Worm (Caenorhabditis elegans) whole organism, early embryonic: Measurements from ENCODE around the gene Y45G12B.3.

Experiments
- B0310.2 ChIP-seq: sonication (generic microtip); optimal IDR thresholded peaks from 2 replicates; lab custom pipeline; 2016; ENCODE audit warnings: mild to moderate bottlenecking, missing genetic modification characterization, missing compliant biosample characterization
- F13C5.2 ChIP-seq: sonication (generic microtip); optimal IDR thresholded peaks from 2 replicates; lab custom pipeline; 2017; ENCODE audit warnings: mild to moderate bottlenecking, missing genetic modification characterization, inconsistent platforms, missing compliant biosample characterization
- aly-1 ChIP-seq: sonication (generic microtip); optimal IDR thresholded peaks from 2 replicates; lab custom pipeline; 2016; ENCODE audit warnings: missing genetic modification characterization, missing compliant biosample characterization
- ama-1 ChIP-seq: fragments of 150-350 bp; optimal IDR thresholded peaks from 2 replicates; lab custom pipeline; 2014
- ceh-13 ChIP-seq: fragments of 200-800 bp; sonication (Bioruptor generic); optimal IDR thresholded peaks from 2 replicates; lab custom pipeline; 2018; ENCODE audit warnings: mild to moderate bottlenecking, missing genetic modification characterization, missing compliant biosample characterization
- ceh-36 ChIP-seq: sonication (generic microtip); optimal IDR thresholded peaks from 2 replicates; lab custom pipeline; 2016; ENCODE audit warnings: missing genetic modification characterization, inconsistent platforms, missing compliant biosample characterization
- ets-7 ChIP-seq: sonication (generic microtip); optimal IDR thresholded peaks from 2 replicates; lab custom pipeline; 2016; ENCODE audit warnings: missing genotype, missing genetic modification characterization, missing compliant biosample characterization
- flt-1 ChIP-seq: fragments of 200-800 bp; sonication (Bioruptor generic); IDR thresholded peaks from 2 replicates; pipeline ENCODE4 v1.3.6; 2022; ENCODE audit warnings: missing genetic modification characterization, missing compliant biosample characterization
- hmbx-1 ChIP-seq: sonication (generic microtip); optimal IDR thresholded peaks from 2 replicates; lab custom pipeline; 2016; ENCODE audit warnings: mild to moderate bottlenecking, missing genetic modification characterization, missing compliant biosample characterization
- hmg-4 ChIP-seq: fragments of 200-800 bp; sonication (Bioruptor generic); optimal IDR thresholded peaks from 2 replicates; lab custom pipeline; 2018; ENCODE audit warnings: mild to moderate bottlenecking, missing genetic modification characterization, missing compliant biosample characterization
- hnd-1 ChIP-seq: sonication (generic microtip); optimal IDR thresholded peaks from 2 replicates; lab custom pipeline; 2016; ENCODE audit warnings: missing genetic modification characterization, missing compliant biosample characterization
- pes-1 ChIP-seq: fragments of 200-800 bp; sonication (Bioruptor generic); IDR thresholded peaks from 2 replicates; pipeline ENCODE4 v1.3.6; 2022; ENCODE audit warnings: missing genetic modification reagents, missing genetic modification characterization, missing compliant biosample characterization
- scrt-1 ChIP-seq: fragments of 200-800 bp; sonication (Bioruptor generic); IDR thresholded peaks from 2 replicates; pipeline ENCODE4 v1.3.6; 2022; ENCODE audit warnings: missing genetic modification characterization, missing compliant biosample characterization
- sea-1 ChIP-seq: fragments of 200-800 bp; sonication (Bioruptor generic); conservative IDR thresholded peaks from 2 replicates; pipeline ENCODE4 v1.3.6; 2022; ENCODE audit warnings: missing genetic modification characterization, missing compliant biosample characterization
- tbx-11 ChIP-seq: fragments of 200-800 bp; sonication (Bioruptor generic); IDR thresholded peaks from 2 replicates; pipeline ENCODE4 v1.3.6; 2022; ENCODE audit warnings: missing genetic modification characterization, missing compliant biosample characterization
- tbx-37 ChIP-seq: fragments of 200-800 bp; sonication (Bioruptor generic); conservative IDR thresholded peaks from 2 replicates; pipeline ENCODE4 v1.3.6; 2022; ENCODE audit warnings: missing genetic modification reagents, missing genetic modification characterization, missing compliant biosample characterization
- tra-4 ChIP-seq: sonication (generic microtip); optimal IDR thresholded peaks from 2 replicates; lab custom pipeline; 2017; ENCODE audit warnings: missing genetic modification characterization, missing compliant biosample characterization

Y45G12B.3 gene

DNA sequence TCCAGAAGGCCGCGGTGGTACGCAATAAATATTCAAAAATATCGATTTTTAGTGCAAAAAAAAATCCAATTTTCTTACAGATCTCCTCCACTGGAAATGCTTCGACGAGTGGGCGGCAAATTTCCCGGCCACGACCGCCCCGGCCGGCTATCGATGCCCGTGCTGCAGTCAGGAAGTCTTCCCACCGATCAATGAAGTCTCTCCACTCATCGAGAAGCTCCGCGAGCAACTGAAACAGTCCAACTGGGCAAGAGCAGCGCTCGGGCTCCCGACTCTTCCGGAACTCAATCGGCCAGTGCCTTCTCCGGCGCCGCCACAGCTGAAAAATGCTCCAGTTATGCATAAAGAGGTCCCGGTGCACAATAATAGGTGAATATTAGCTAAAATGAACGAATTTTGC, at the start of gene Y45G12B.3:
TSS of gene Y45G12B.3 (minus strand) at position 320 of the 400 bp plus-strand sequence.
- TF ChIP-seq flt-1 (GFP tag; lab: Robert Waterston, UW) (no peak), pes-1 (GFP tag; lab: Robert Waterston, UW) (no peak), aly-1 (no peak), sea-1 (GFP tag; lab: Robert Waterston, UW) (no peak), hnd-1 (tag; lab: Kevin White, UChicago) (no peak)

DNA sequence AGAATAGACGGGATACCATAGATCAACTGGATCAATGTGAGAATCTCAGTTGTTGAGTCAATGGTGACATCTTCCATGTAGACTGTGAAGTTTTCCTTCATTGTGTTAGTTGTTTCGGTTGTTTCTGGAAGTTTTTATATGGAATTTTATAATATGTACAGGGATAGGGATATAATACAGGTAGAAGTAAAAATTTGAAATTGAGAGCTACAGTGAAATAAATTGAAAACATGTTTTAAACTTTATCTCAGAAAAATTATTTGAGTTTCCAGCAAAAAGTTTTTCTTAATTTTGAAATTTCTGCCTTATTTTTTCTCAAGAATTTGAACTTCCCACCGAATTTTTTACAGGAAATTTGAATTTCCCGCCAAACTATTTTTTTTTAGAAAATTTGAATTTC, 46.2 kb upstream of the Y45G12B.3 start, which contains the start of gene srg-62:
TSS of gene srg-62 (minus strand) at position 101 of the 400 bp plus-strand sequence.
- no peak for TF ChIP-seq ets-7
- no peak for TF ChIP-seq F13C5.2
- no peak for TF ChIP-seq sea-1 (GFP tag; lab: Robert Waterston, UW)
- TF ChIP-seq hnd-1 (tag; lab: Kevin White, UChicago): no peak
- TF ChIP-seq tra-4 (tag; lab: Kevin White, UChicago): no peak
- no peak for TF ChIP-seq tbx-11 (GFP tag; lab: Robert Waterston, UW)
- TF ChIP-seq flt-1 (GFP tag; lab: Robert Waterston, UW): no peak
- TF ChIP-seq aly-1: no peak
- TF ChIP-seq hmbx-1: no peak
- TF ChIP-seq ceh-36 (tag; lab: Kevin White, UChicago): no peak
- no peak for TF ChIP-seq ceh-13
- TF ChIP-seq B0310.2: no peak
- TF ChIP-seq pes-1 (GFP tag; lab: Robert Waterston, UW): no peak
- no peak for TF ChIP-seq hmg-4 (GFP tag; lab: Kevin White, UChicago)

DNA sequence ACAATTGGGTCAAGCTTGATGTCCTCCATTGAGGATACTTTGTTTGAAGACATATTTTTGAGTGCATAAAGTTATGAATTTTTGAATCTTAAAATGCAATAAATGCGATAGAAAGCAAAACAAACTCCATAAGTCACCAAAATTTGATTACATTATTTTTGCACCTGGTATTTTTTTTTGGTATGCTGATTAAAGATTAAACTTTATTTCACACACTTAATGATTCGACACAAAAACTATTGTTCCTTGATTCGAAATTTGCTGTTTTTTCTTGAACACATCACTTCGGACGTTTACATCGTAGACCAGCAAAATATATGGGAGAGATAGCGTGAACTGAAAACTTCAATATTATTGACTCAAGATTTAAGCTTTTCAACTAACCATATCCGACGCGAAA, 44.2 kb upstream of the Y45G12B.3 start, which contains the start of gene srg-61:
TSS of gene srg-61 (minus strand) at position 101 of the 400 bp plus-strand sequence.
- TF ChIP-seq hmbx-1 (no peak), aly-1 (no peak), pes-1 (GFP tag; lab: Robert Waterston, UW) (no peak), tbx-11 (GFP tag; lab: Robert Waterston, UW) (no peak), scrt-1 (GFP tag; lab: Robert Waterston, UW) (no peak), ceh-36 (tag; lab: Kevin White, UChicago) (no peak), tbx-37 (GFP tag; lab: Robert Waterston, UW) (no peak), tra-4 (tag; lab: Kevin White, UChicago) (no peak)

DNA sequence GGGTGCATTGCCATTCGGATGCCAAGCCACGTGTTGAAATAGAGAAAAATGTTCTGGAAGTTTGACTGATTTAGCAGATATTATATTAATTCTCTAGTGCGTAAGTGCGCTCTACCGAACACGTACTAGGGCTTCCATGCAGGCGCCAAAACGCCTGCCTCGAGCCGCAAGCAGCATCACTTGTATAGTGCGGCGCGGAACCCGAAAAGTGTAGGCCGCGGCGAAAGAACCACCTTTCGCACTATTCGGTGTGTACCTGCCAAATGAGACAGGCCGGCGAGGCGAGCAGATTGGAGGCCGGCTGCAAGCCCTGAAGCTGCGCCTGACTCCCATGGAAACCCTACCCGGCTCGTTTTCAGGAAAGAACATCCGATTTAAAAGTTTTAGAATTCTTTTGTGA, 43.6 kb upstream of the Y45G12B.3 start:
- TF ChIP-seq ama-1 (lab: Kevin White, UChicago) (no peak), flt-1 (GFP tag; lab: Robert Waterston, UW) (no peak), tra-4 (tag; lab: Kevin White, UChicago) (no peak), aly-1 (no peak), hnd-1 (tag; lab: Kevin White, UChicago) (no peak), sea-1 (GFP tag; lab: Robert Waterston, UW) (no peak), hmg-4 (GFP tag; lab: Kevin White, UChicago) (no peak), ets-7 (no peak), ceh-36 (tag; lab: Kevin White, UChicago) (no peak), tbx-37 (GFP tag; lab: Robert Waterston, UW) (no peak), ceh-13 (no peak), pes-1 (GFP tag; lab: Robert Waterston, UW) (no peak)

DNA sequence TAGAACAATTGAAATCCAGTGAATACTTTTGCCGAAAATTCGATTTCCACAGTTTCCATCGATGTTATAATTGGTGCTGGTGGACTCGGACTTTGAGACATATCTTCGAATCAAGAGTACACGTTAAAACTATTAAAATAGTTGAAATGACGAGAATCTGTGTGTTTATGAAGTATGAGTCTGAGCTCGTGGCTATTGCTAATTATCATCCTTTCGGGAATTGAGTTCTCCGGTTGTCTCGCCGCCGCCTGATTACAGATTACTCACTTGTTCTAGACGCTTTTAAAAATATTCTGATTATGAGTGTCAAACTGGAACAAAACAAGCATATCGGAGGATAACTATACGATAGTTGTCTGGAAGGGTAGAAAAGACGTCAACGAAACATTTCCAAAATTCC, 42.1 kb upstream of the Y45G12B.3 start, which contains the start of gene srg-56:
TSS of gene srg-56 (minus strand) at position 101 of the 400 bp plus-strand sequence.
- no peak for TF ChIP-seq tra-4 (tag; lab: Kevin White, UChicago)
- no peak for TF ChIP-seq sea-1 (GFP tag; lab: Robert Waterston, UW)
- no peak for TF ChIP-seq ceh-36 (tag; lab: Kevin White, UChicago)
- TF ChIP-seq hmg-4 (GFP tag; lab: Kevin White, UChicago): no peak
- TF ChIP-seq hnd-1 (tag; lab: Kevin White, UChicago): no peak

DNA sequence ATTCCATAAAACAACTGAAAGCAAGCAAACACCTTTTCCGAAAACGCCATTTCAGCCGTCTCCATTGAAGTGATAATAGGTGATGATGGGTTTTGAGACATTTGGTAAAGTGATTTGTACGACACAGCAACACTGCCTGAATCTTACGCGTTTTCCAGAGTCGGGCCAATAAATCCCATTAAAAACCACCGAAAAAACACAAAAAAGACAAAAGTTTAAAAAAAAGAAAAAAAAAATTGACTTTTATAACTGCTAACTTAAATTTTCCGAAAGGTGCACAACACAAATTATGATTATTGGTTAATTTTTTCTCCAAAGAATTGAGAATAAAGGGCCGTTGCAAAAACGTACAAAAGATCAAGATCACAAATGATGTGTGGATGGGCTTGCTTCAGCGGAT, 38.3 kb upstream of the Y45G12B.3 start, which contains the start of gene srg-57:
TSS of gene srg-57 (minus strand) at position 101 of the 400 bp plus-strand sequence.
- TF ChIP-seq ceh-36 (tag; lab: Kevin White, UChicago) (no peak), pes-1 (GFP tag; lab: Robert Waterston, UW) (no peak), ets-7 (no peak), tbx-37 (GFP tag; lab: Robert Waterston, UW) (no peak), ama-1 (lab: Kevin White, UChicago) (no peak), hmbx-1 (no peak), tra-4 (tag; lab: Kevin White, UChicago) (no peak), hnd-1 (tag; lab: Kevin White, UChicago) (no peak), tbx-11 (GFP tag; lab: Robert Waterston, UW) (no peak), B0310.2 (no peak)

DNA sequence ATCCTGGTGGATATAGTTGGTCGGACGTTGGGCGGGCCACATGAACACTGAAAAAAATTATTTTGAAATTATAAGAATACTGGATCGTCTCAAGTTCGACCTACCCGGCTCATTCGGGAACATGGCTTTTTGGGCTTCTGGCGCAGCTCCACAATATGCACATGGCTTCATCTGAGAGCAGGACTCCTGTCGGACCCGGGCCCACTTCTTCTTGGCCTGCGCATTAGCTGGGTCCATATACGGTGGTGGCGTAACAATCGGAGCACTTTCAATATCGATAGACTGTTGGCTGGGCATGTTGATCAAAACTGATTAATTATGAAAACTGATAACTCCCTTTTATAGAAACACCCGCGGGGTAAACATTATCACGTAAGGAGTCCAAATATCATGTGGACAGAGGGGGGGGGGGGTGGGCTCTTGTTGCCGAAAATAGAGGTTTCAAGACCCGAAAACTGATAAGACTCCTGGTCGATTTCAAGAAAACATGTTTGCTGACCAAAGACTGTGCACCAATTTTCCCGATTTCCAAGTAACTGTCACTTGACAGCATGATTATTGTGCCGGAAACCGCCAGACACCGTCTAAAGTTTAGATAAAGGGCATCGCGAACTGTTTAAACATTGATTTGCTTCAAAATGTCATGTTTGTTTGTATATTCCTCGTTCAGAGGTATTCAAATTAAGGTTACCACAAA, 34.9 kb upstream of the Y45G12B.3 start, which contains the start of gene dod-3:
TSS of gene dod-3 (minus strand) at position 315 of the 697 bp plus-strand sequence.
- TF ChIP-seq tbx-37 (GFP tag; lab: Robert Waterston, UW) (no peak), ceh-13 (no peak), B0310.2 (no peak), flt-1 (GFP tag; lab: Robert Waterston, UW) (no peak), tbx-11 (GFP tag; lab: Robert Waterston, UW) (no peak), aly-1 (no peak), F13C5.2 (no peak), ceh-36 (tag; lab: Kevin White, UChicago) (no peak), hmbx-1 (no peak), hmg-4 (GFP tag; lab: Kevin White, UChicago) (no peak), tra-4 (tag; lab: Kevin White, UChicago) (no peak), sea-1 (GFP tag; lab: Robert Waterston, UW) (no peak), ama-1 (lab: Kevin White, UChicago) (no peak), hnd-1 (tag; lab: Kevin White, UChicago) (no peak), pes-1 (GFP tag; lab: Robert Waterston, UW) (no peak)
